Fruit fly (Drosophila melanogaster): ENCODE measurements around the gene Daxx.

Gene Daxx

DNA sequence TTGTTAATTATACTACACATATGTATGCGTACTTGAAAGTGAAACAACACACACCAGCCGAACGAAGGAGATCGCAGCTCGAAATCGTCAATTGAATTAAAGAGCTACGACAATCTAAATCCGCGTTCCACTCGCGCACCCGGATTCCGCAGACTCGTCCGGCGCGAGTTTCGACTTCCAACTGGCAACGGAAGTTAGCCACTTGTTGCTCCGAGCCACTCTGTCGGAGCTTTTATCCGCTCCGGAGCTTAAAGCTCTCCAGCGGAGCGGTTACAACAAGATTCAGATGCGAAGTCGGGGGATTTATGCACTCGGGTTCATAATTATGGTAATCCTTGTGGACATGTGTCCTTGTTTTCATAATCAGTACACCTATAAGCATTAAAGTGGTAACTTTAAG is 15.2 kb upstream of the Daxx start, which contains the start of gene Rchy1 (continued):
- TF ChIP-seq mirr (GFP tag; optimal IDR thresholded peaks at IDR 0.05): peak; percentile 81
- TF ChIP-seq CG2678 (tag; optimal IDR thresholded peaks at IDR 0.05): peak; percentile 22
- no peak for TF ChIP-seq croc (GFP tag; conservative IDR thresholded peaks at IDR 0.05)
- no peak for TF ChIP-seq CG10274 (GFP tag; optimal IDR thresholded peaks at IDR 0.05)
- no peak for TF ChIP-seq CG10366 (GFP tag; IDR thresholded peaks at IDR 0.05)
- TF ChIP-seq nerfin-1 (tag; optimal IDR thresholded peaks at IDR 0.05): no peak
- TF ChIP-seq yki (optimal IDR thresholded peaks at IDR 0.05): no peak
- no peak for TF ChIP-seq CG5245 (GFP tag; optimal IDR thresholded peaks at IDR 0.05)
- TF ChIP-seq GATAe (GFP tag; conservative IDR thresholded peaks at IDR 0.05): no peak
- TF ChIP-seq ind (GFP tag; optimal IDR thresholded peaks at IDR 0.05): no peak
- no peak for TF ChIP-seq crol (GFP tag; IDR thresholded peaks at IDR 0.05)
- TF ChIP-seq H15 (GFP tag; IDR thresholded peaks at IDR 0.05): no peak
- TF ChIP-seq Eip74EF (GFP tag; optimal IDR thresholded peaks at IDR 0.05): peak in 1 of 2 experiments; percentile 54
- no peak for TF ChIP-seq CG1024 (GFP tag; IDR thresholded peaks at IDR 0.05)
- TF ChIP-seq ham (GFP tag; IDR thresholded peaks at IDR 0.05): no peak
- no peak for TF ChIP-seq zen (tag; optimal IDR thresholded peaks at IDR 0.05)
- TF ChIP-seq Hey (tag; optimal IDR thresholded peaks at IDR 0.05): no peak
- TF ChIP-seq Bgb (GFP tag; IDR thresholded peaks at IDR 0.05; ENCODE audit: partially characterized antibody): peak; percentile 54; the same call in 1 of the 2 replicates
- no peak for TF ChIP-seq CG14667 (GFP tag; IDR thresholded peaks at IDR 0.05)
- no peak for TF ChIP-seq vfl (GFP tag; optimal IDR thresholded peaks at IDR 0.05)
- TF ChIP-seq usp (GFP tag; optimal IDR thresholded peaks at IDR 0.05): no peak
- no peak for TF ChIP-seq Nf-YA (GFP tag; IDR thresholded peaks at IDR 0.05)
- no peak; the same call in 1 of the 2 replicates for TF ChIP-seq onecut (GFP tag; IDR thresholded peaks at IDR 0.05)
- TF ChIP-seq pan (optimal IDR thresholded peaks at IDR 0.05): no peak
- TF ChIP-seq pan (GFP tag; optimal IDR thresholded peaks at IDR 0.05 in 1 of 2, IDR thresholded peaks at IDR 0.05 in 1 of 2): peak in 1 of 2 experiments; percentile 27
- TF ChIP-seq CG16815 (GFP tag; optimal IDR thresholded peaks at IDR 0.05): no peak
- TF ChIP-seq CG7963 (GFP tag; IDR thresholded peaks at IDR 0.05; ENCODE audit: partially characterized antibody): no peak
- no peak for TF ChIP-seq CG3065 (GFP tag; optimal IDR thresholded peaks at IDR 0.05)
- no peak for TF ChIP-seq eve (GFP tag; optimal IDR thresholded peaks at IDR 0.05)
- TF ChIP-seq Hr78 (GFP tag; optimal IDR thresholded peaks at IDR 0.05): no peak
- TF ChIP-seq pb (GFP tag; optimal IDR thresholded peaks at IDR 0.05): no peak
- TF ChIP-seq Ptx1 (GFP tag; IDR thresholded peaks at IDR 0.05): no peak
- TF ChIP-seq ken (GFP tag; IDR thresholded peaks at IDR 0.05): no peak
- no peak for TF ChIP-seq CG11398 (GFP tag; optimal IDR thresholded peaks at IDR 0.05)
- 0 out of 2 replicates have a peak, but pooled peaks have one; percentile 13 for TF ChIP-seq CG17328 (GFP tag; IDR thresholded peaks at IDR 0.05)
- TF ChIP-seq CG10654 (GFP tag; optimal IDR thresholded peaks at IDR 0.05): no peak
- peak; percentile 47 for TF ChIP-seq CG5180 (GFP tag; optimal IDR thresholded peaks at IDR 0.05)
- TF ChIP-seq CG13287 (GFP tag; IDR thresholded peaks at IDR 0.05; ENCODE audit: partially characterized antibody): peak; percentile 36; the same call in 1 of the 2 replicates
- TF ChIP-seq Dp (GFP tag; optimal IDR thresholded peaks at IDR 0.05): peak; percentile 13
- TF ChIP-seq Max (GFP tag; optimal IDR thresholded peaks at IDR 0.05): no peak
- TF ChIP-seq CG2202 (tag; optimal IDR thresholded peaks at IDR 0.05): no peak
- no peak for TF ChIP-seq mam (GFP tag; optimal IDR thresholded peaks at IDR 0.05)
- no peak for TF ChIP-seq CkIIα-i1 (GFP tag; IDR thresholded peaks at IDR 0.05)
- TF ChIP-seq gro (GFP tag; optimal IDR thresholded peaks at IDR 0.05): peak; percentile 54
- TF ChIP-seq kah (GFP tag; optimal IDR thresholded peaks at IDR 0.05): peak; percentile 98
- TF ChIP-seq CG32767 (GFP tag; IDR thresholded peaks at IDR 0.05): peak; percentile 13; the same call in 1 of the 2 replicates
- TF ChIP-seq CG12155 (GFP tag; optimal IDR thresholded peaks at IDR 0.05): no peak
- TF ChIP-seq CG7271 (tag; optimal IDR thresholded peaks at IDR 0.05): no peak
- no peak for TF ChIP-seq Hsf (GFP tag; optimal IDR thresholded peaks at IDR 0.05)
- no peak for TF ChIP-seq chn (GFP tag; optimal IDR thresholded peaks at IDR 0.05)
- TF ChIP-seq HLH3B (GFP tag; IDR thresholded peaks at IDR 0.05): no peak; the same call in 1 of the 2 replicates
- TF ChIP-seq sob (GFP tag; IDR thresholded peaks at IDR 0.05): peak; percentile 58; the same call in 1 of the 2 replicates

All from whole organism, embryonic.